Worm (Caenorhabditis elegans): ENCODE results near the gene abu-2.
A peak's percentile ranks its signal among the peaks of the same experiment; 100 is the strongest.

The abu-2 gene

ce11 chrX:1410552-1410951, at the start of gene abu-2:
TSS of gene abu-2 (minus strand) at chrX:1410652.
- no peak for TF ChIP-seq T20F7.1 (GFP tag; optimal IDR thresholded peaks at IDR 0.05)
- TF ChIP-seq ctbp-1 (GFP tag; IDR thresholded peaks at IDR 0.05) = no peak
- no peak for TF ChIP-seq cey-2 (tag; optimal IDR thresholded peaks at IDR 0.05; ENCODE audit: borderline replicate concordance, insufficient read depth)
- no peak for TF ChIP-seq ceh-32 (tag; optimal IDR thresholded peaks at IDR 0.05; ENCODE audit: poor library complexity)
- TF ChIP-seq duxl-1 (tag; optimal IDR thresholded peaks at IDR 0.05; ENCODE audit: poor library complexity) = no peak
- no peak for TF ChIP-seq sdz-12 (GFP tag; optimal IDR thresholded peaks at IDR 0.05)
- no peak for TF ChIP-seq zfp-3 (GFP tag; conservative IDR thresholded peaks at IDR 0.05)

DNA sequence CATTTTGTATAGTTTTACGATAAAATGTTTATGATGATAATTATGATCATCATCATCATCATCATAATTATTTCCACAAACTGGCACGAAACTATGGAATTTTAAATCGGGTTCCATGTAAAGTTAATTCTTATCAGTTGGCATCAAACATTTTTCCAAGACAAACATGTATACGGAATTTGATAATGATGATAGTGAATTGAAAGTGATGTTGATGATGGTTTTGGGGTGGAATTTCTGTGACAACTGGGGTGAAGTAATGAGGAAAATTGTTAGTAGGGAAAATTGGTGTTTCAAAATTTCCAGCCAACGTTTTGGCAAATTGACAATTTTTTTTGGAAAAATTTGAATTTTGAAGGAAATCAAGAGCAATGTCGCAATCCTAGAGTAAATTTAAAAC, 49.3 kb upstream of the abu-2 start:
- no peak for TF ChIP-seq T20F7.1 (GFP tag; optimal IDR thresholded peaks at IDR 0.05)
- no peak for TF ChIP-seq daf-16 (GFP tag; optimal IDR thresholded peaks at IDR 0.05)
- TF ChIP-seq daf-16 (tag; optimal IDR thresholded peaks at IDR 0.05) = peak; percentile 58
- TF ChIP-seq nhr-25 (tag; optimal IDR thresholded peaks at IDR 0.05; ENCODE audit: borderline replicate concordance, insufficient read depth) = no peak

- TF ChIP-seq nhr-237 (tag; optimal IDR thresholded peaks at IDR 0.05) = no peak
- peak; percentile 40 for TF ChIP-seq nhr-28 (tag; optimal IDR thresholded peaks at IDR 0.05)
- no peak for TF ChIP-seq nhr-102 (tag; optimal IDR thresholded peaks at IDR 0.05)
- peak; percentile 35 for TF ChIP-seq mxl-3 (GFP tag; optimal IDR thresholded peaks at IDR 0.05)
- peak in 1 of 2 experiments; percentile 64 for TF ChIP-seq mdl-1 (tag; optimal IDR thresholded peaks at IDR 0.05)
Measured at ce11 chrX:1458793-1459192, 48.3 kb upstream of the abu-2 start, which contains the start of gene D1005.2. TSS of gene D1005.2 (plus strand) at chrX:1459022.

DNA sequence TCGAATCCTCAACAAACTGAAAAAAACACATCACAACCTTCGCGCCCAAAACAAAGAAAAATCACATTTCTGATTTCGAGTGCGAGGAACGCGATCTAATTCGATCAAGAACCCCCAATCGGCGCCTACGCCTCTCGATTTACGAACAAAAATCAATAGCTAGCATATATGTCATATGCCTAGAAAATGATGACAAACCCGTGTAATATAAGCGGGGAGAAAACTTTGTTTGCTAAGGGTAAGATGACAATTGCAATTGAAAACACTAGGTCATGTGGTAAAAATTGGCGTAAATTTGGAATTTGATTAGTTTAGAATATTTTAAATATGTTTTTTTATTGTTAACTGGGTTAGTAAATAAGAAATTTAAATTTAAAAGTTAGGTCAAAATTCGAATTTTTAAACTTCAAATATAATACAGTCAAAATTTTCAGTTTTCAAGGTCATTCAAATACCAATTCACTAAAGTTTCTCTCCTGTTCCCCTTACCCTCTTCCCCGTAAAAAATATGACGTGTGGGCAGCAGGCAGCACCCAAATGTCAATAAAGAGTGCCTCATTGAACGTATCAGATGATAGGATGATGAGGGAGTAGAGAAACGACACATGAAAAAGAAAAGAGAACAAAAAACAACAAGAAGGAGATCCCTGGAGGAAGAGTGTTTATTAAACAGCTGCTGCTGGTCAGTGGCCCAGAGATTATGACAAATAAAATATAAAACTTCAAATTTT, 46.1 kb upstream of the abu-2 start:
- peak in 1 of 2 experiments; percentile 85 for TF ChIP-seq daf-16 (GFP tag; optimal IDR thresholded peaks at IDR 0.05)
- peak; percentile 53 for TF ChIP-seq daf-16 (tag; optimal IDR thresholded peaks at IDR 0.05)
- 0 out of 2 replicates have a peak, but pooled peaks have one; percentile 21 for TF ChIP-seq mxl-2 (GFP tag; conservative IDR thresholded peaks at IDR 0.05)
- TF ChIP-seq zip-2 (tag; optimal IDR thresholded peaks at IDR 0.05) = no peak
- no peak for TF ChIP-seq F37D6.2 (tag; optimal IDR thresholded peaks at IDR 0.05)
- no peak for TF ChIP-seq saeg-2 (GFP tag; IDR thresholded peaks at IDR 0.05)
- TF ChIP-seq egl-43 (GFP tag; IDR thresholded peaks at IDR 0.05) = no peak
- peak in 1 of 2 experiments; percentile 36 for TF ChIP-seq hif-1 (tag; optimal IDR thresholded peaks at IDR 0.05)
- peak; percentile 0 for TF ChIP-seq T20F7.1 (GFP tag; optimal IDR thresholded peaks at IDR 0.05)
- TF ChIP-seq Y48G9A.11 (GFP tag; IDR thresholded peaks at IDR 0.05) = no peak
- no peak for TF ChIP-seq dpl-1 (GFP tag; optimal IDR thresholded peaks at IDR 0.05)
- no peak for TF ChIP-seq zfp-2 (tag; optimal IDR thresholded peaks at IDR 0.05)
- TF ChIP-seq jun-1 (tag; optimal IDR thresholded peaks at IDR 0.05) = no peak
- TF ChIP-seq unc-130 (GFP tag; optimal IDR thresholded peaks at IDR 0.05) = no peak
- no peak for TF ChIP-seq D1046.2 (GFP tag; IDR thresholded peaks at IDR 0.05)
- no peak for TF ChIP-seq php-3 (GFP tag; IDR thresholded peaks at IDR 0.05)
- no peak for TF ChIP-seq Y105C5A.15 (GFP tag; IDR thresholded peaks at IDR 0.05)
- no peak for TF ChIP-seq F26F4.8 (GFP tag; conservative IDR thresholded peaks at IDR 0.05)
- TF ChIP-seq nhr-111 (GFP tag; optimal IDR thresholded peaks at IDR 0.05) = no peak
- TF ChIP-seq snpc-4 (tag; optimal IDR thresholded peaks at IDR 0.05) = no peak
- TF ChIP-seq nhr-10 (tag; optimal IDR thresholded peaks at IDR 0.05) = no peak
- TF ChIP-seq ztf-11 (tag; optimal IDR thresholded peaks at IDR 0.05) = no peak
- TF ChIP-seq nhr-48 (tag; optimal IDR thresholded peaks at IDR 0.05) = peak; percentile 44
- no peak for TF ChIP-seq aly-2 (tag; optimal IDR thresholded peaks at IDR 0.05)
- no peak for TF ChIP-seq dmd-8 (GFP tag; IDR thresholded peaks at IDR 0.05)
- no peak for TF ChIP-seq mdt-29 (GFP tag; IDR thresholded peaks at IDR 0.05)
- no peak for TF ChIP-seq nhr-41 (GFP tag; IDR thresholded peaks at IDR 0.05)
- no peak for TF ChIP-seq rbr-2 (tag; optimal IDR thresholded peaks at IDR 0.05)
- peak; percentile 62 for TF ChIP-seq mes-2 (tag; optimal IDR thresholded peaks at IDR 0.05; ENCODE audit: poor library complexity, severe bottlenecking)
- no peak for TF ChIP-seq snpc-1.2 (GFP tag; IDR thresholded peaks at IDR 0.05)
- TF ChIP-seq set-16 (GFP tag; IDR thresholded peaks at IDR 0.05) = no peak
- TF ChIP-seq dmd-6 (GFP tag; IDR thresholded peaks at IDR 0.05) = peak; percentile 51
